Fruit fly (Drosophila melanogaster): Measurements from ENCODE around the gene CG6026.

CG6026 gene

dm6 chr3R:18995556-18996272 is 37.6 kb upstream of the CG6026 start (continued):
- no peak for TF ChIP-seq Dll (GFP tag; IDR thresholded peaks at IDR 0.05; ENCODE audit: partially characterized antibody)
- TF ChIP-seq CG15011 (GFP tag; optimal IDR thresholded peaks at IDR 0.05), result peak; percentile 32
- no peak for TF ChIP-seq crol (GFP tag; IDR thresholded peaks at IDR 0.05)
- TF ChIP-seq CG12744 (GFP tag; optimal IDR thresholded peaks at IDR 0.05), result no peak
- TF ChIP-seq CG16815 (GFP tag; optimal IDR thresholded peaks at IDR 0.05), result peak; percentile 53
- peak; percentile 34; the same call in 1 of the 2 replicates for TF ChIP-seq CG31224 (GFP tag; IDR thresholded peaks at IDR 0.05)
- TF ChIP-seq Dip3 (GFP tag; optimal IDR thresholded peaks at IDR 0.05), result no peak
- peak; percentile 63 for TF ChIP-seq CG12942 (GFP tag; optimal IDR thresholded peaks at IDR 0.05)
- no peak for TF ChIP-seq CG13287 (GFP tag; IDR thresholded peaks at IDR 0.05; ENCODE audit: partially characterized antibody)
- TF ChIP-seq ato (GFP tag; IDR thresholded peaks at IDR 0.05; ENCODE audit: partially characterized antibody), result no peak
- TF ChIP-seq Ptx1 (GFP tag; IDR thresholded peaks at IDR 0.05), result peak; percentile 82
- peak; percentile 4 for TF ChIP-seq Usf (GFP tag; optimal IDR thresholded peaks at IDR 0.05)
- no peak for TF ChIP-seq chm (GFP tag; IDR thresholded peaks at IDR 0.05)
- TF ChIP-seq CG14014 (GFP tag; IDR thresholded peaks at IDR 0.05), result peak; percentile 69; the same call in 1 of the 2 replicates
- peak; percentile 88 for TF ChIP-seq CG18262 (tag; optimal IDR thresholded peaks at IDR 0.05)
- peak; percentile 46 for TF ChIP-seq cwo (GFP tag; optimal IDR thresholded peaks at IDR 0.05)
- TF ChIP-seq luna (GFP tag; optimal IDR thresholded peaks at IDR 0.05), result no peak
- TF ChIP-seq CHES-1-like (GFP tag; optimal IDR thresholded peaks at IDR 0.05), result no peak
- peak; percentile 77 for TF ChIP-seq Rx (GFP tag; IDR thresholded peaks at IDR 0.05)
- TF ChIP-seq sug (tag; optimal IDR thresholded peaks at IDR 0.05), result no peak
- peak; percentile 41 for TF ChIP-seq CG2116 (GFP tag; optimal IDR thresholded peaks at IDR 0.05)
- TF ChIP-seq Kr (GFP tag; optimal IDR thresholded peaks at IDR 0.05), result no peak
- TF ChIP-seq tll (GFP tag; optimal IDR thresholded peaks at IDR 0.05), result no peak
- no peak for TF ChIP-seq Hmx (GFP tag; optimal IDR thresholded peaks at IDR 0.05)
- TF ChIP-seq CG17802 (tag; optimal IDR thresholded peaks at IDR 0.05), result peak; percentile 29
- peak; percentile 67 for TF ChIP-seq CG9437 (GFP tag; optimal IDR thresholded peaks at IDR 0.05)
- peak; percentile 96 for TF ChIP-seq sens (GFP tag)
- peak; percentile 19 for TF ChIP-seq CG6854 (GFP tag; optimal IDR thresholded peaks at IDR 0.05)
- TF ChIP-seq oc (tag; optimal IDR thresholded peaks at IDR 0.05), result peak; percentile 83
- peak; percentile 81 for TF ChIP-seq dimm (GFP tag; IDR thresholded peaks at IDR 0.05)
- peak; percentile 76 for TF ChIP-seq CG30403 (GFP tag; optimal IDR thresholded peaks at IDR 0.05)
- TF ChIP-seq CG9797 (GFP tag; optimal IDR thresholded peaks at IDR 0.05), result no peak
- no peak for TF ChIP-seq Neu2 (GFP tag; optimal IDR thresholded peaks at IDR 0.05; ENCODE audit: borderline replicate concordance)
- no peak for TF ChIP-seq wek (GFP tag; optimal IDR thresholded peaks at IDR 0.05)
- no peak for TF ChIP-seq CG34376 (GFP tag; optimal IDR thresholded peaks at IDR 0.05)
- TF ChIP-seq sd (tag; optimal IDR thresholded peaks at IDR 0.05), result no peak
- no peak for TF ChIP-seq D19B (GFP tag; optimal IDR thresholded peaks at IDR 0.05)
- TF ChIP-seq CG4328 (GFP tag; optimal IDR thresholded peaks at IDR 0.05), result peak; percentile 22
- no peak for TF ChIP-seq Tbp (GFP tag; optimal IDR thresholded peaks at IDR 0.05)
- no peak for TF ChIP-seq Taf1 (GFP tag; IDR thresholded peaks at IDR 0.05)
- TF ChIP-seq nom (GFP tag; optimal IDR thresholded peaks at IDR 0.05), result peak; percentile 75
- TF ChIP-seq sob (GFP tag; IDR thresholded peaks at IDR 0.05), result peak; percentile 67
- peak; percentile 54 for TF ChIP-seq ro (GFP tag; IDR thresholded peaks at IDR 0.05)
- TF ChIP-seq stwl (tag; optimal IDR thresholded peaks at IDR 0.05), result peak; percentile 22
- TF ChIP-seq Spps (tag; optimal IDR thresholded peaks at IDR 0.05), result peak; percentile 77
- peak; percentile 82 for TF ChIP-seq tap (tag; optimal IDR thresholded peaks at IDR 0.05)
- peak; percentile 61 for TF ChIP-seq CG1233 (GFP tag; optimal IDR thresholded peaks at IDR 0.05)
- TF ChIP-seq CG14860 (GFP tag; IDR thresholded peaks at IDR 0.05; ENCODE audit: partially characterized antibody), result no peak
- TF ChIP-seq CG13296 (GFP tag; optimal IDR thresholded peaks at IDR 0.05), result no peak
